Fruit fly (Drosophila melanogaster): ENCODE results near the gene ATPsynO.

Gene ATPsynO

dm6 chr3R:15286024-15286692 is 20.8 kb downstream of the ATPsynO start:
- TF ChIP-seq lz (GFP tag; optimal IDR thresholded peaks at IDR 0.05) (no peak), CG10669 (GFP tag; optimal IDR thresholded peaks at IDR 0.05) (peak; percentile 40)

DNA sequence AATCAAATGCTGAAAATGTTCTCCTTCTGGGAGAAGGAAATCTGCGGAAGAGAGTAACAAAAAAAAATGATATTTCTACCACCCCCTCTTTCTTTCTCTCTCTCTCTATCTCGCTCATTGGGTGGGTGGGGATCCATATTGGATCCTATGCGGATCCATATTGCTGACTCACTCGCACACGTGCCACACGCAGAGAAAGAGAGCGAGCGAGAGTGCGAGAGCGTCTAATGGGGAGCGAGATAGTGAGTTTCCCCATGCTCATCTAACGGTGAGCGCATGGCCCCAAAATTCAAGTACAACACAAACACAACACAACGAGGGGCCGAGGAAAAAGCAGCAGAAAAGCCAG is 21.3 kb downstream of the ATPsynO start:
- TF ChIP-seq CG6276 (GFP tag; optimal IDR thresholded peaks at IDR 0.05) (peak; percentile 31), Smox (GFP tag; optimal IDR thresholded peaks at IDR 0.05) (no peak)

dm6 chr3R:15287763-15288162 is 22.4 kb downstream of the ATPsynO start:
- TF ChIP-seq Met (GFP tag; optimal IDR thresholded peaks at IDR 0.05) (no peak), Eip93F (GFP tag; optimal IDR thresholded peaks at IDR 0.05) (no peak), CG11294 (GFP tag; IDR thresholded peaks at IDR 0.05) (no peak), Sox14 (GFP tag; optimal IDR thresholded peaks at IDR 0.05) (peak; percentile 4), Eip78C (GFP tag) (peak; percentile 0), Ets21C (GFP tag; optimal IDR thresholded peaks at IDR 0.05) (no peak), CG9139 (GFP tag; optimal IDR thresholded peaks at IDR 0.05) (no peak), CG3032 (tag; optimal IDR thresholded peaks at IDR 0.05) (peak; percentile 1), CG3919 (GFP tag; optimal IDR thresholded peaks at IDR 0.05) (no peak), CG6792 (GFP tag; optimal IDR thresholded peaks at IDR 0.05) (no peak), Hr39 (GFP tag; optimal IDR thresholded peaks at IDR 0.05) (peak; percentile 5), esn (GFP tag; optimal IDR thresholded peaks at IDR 0.05) (peak; percentile 14), fkh (GFP tag; optimal IDR thresholded peaks at IDR 0.05) (no peak), Ets96B (tag; optimal IDR thresholded peaks at IDR 0.05) (no peak)

DNA sequence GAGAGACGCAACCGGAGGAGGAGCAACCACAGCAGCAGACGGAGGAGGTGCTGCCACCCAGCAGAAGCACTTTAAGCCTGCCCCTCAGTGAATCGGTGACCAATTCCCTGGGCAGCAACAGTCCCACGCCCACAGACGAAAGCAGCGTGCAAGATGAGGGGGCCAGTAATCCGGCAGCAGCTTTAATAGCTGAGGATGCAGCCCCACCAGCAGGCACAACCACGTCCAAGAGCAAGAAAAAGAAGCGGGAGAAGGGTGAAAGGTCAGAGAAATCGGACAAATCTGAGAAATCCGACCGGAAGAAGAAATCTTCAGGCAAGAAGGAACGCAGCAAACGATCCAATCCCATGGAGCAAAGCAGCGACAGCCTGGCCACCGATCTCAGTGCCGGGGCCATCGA is 23.4 kb downstream of the ATPsynO start:
- no peak for TF ChIP-seq CG3032 (tag; optimal IDR thresholded peaks at IDR 0.05)
- no peak for TF ChIP-seq CG11902 (GFP tag; optimal IDR thresholded peaks at IDR 0.05)
- TF ChIP-seq CG15336 (GFP tag; IDR thresholded peaks at IDR 0.05): no peak
- no peak for TF ChIP-seq CG10631 (GFP tag; optimal IDR thresholded peaks at IDR 0.05)
- TF ChIP-seq CG31627 (GFP tag; optimal IDR thresholded peaks at IDR 0.05): no peak
- no peak for TF ChIP-seq CG8632 (GFP tag; optimal IDR thresholded peaks at IDR 0.05)
- no peak for TF ChIP-seq CG11294 (GFP tag; IDR thresholded peaks at IDR 0.05)
- TF ChIP-seq Gug (GFP tag; IDR thresholded peaks at IDR 0.05): no peak
- TF ChIP-seq Hr39 (GFP tag; optimal IDR thresholded peaks at IDR 0.05): no peak
- no peak for TF ChIP-seq CG8319 (GFP tag; optimal IDR thresholded peaks at IDR 0.05)
- no peak for TF ChIP-seq CG6276 (GFP tag; optimal IDR thresholded peaks at IDR 0.05)
- TF ChIP-seq CG10669 (GFP tag; optimal IDR thresholded peaks at IDR 0.05): no peak
- no peak for TF ChIP-seq Hr4 (GFP tag; optimal IDR thresholded peaks at IDR 0.05)
- no peak for TF ChIP-seq CG6163 (GFP tag; IDR thresholded peaks at IDR 0.05)
- no peak for TF ChIP-seq CG16779 (tag; optimal IDR thresholded peaks at IDR 0.05)
- no peak for TF ChIP-seq pdm3 (GFP tag; optimal IDR thresholded peaks at IDR 0.05)
- TF ChIP-seq CG34406 (GFP tag; optimal IDR thresholded peaks at IDR 0.05): no peak

DNA sequence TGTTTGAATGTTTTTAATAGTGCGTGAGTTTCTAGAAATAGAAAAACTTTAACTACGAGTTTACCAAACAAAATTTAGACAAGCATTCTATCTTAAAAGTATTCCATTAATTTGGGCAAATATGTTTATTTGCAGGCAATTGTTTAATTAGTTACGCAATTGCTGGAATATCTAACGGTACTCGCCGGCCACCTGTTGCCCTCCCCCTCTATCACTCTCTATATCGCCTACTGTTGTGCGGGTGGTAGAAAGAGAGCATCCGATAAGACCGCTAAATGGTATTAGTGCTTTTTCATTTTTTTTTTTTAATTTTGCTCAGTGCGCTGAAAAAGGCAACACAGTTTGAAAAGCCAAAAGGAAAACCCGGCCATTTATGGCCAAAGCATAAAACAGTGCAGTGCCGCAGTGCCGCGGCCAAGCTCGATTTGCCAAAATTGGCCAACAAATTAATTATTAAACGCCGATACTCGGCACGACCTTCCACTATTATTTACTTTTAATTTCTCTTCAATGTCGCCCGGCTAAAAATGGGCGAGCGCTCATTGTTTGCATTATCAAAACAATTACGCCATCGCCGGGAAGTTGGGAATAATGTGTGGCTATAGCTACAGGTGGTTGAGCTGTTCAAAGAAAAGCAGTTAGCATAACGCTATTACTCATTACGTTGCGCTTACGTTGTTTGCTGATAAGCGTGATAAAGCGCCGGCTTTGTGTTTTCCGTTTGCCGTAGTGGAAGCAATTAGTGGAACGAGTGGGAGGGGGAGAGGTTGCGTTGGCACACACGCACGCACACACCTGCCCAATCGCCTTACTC is 24.6 kb downstream of the ATPsynO start:
- TF ChIP-seq fkh (GFP tag; optimal IDR thresholded peaks at IDR 0.05): peak; percentile 70
- peak; percentile 47 for TF ChIP-seq vri (GFP tag; optimal IDR thresholded peaks at IDR 0.05)
- TF ChIP-seq CG1621 (tag; optimal IDR thresholded peaks at IDR 0.05): peak; percentile 15
- TF ChIP-seq svp (GFP tag): peak; percentile 34
- no peak for TF ChIP-seq net (GFP tag; optimal IDR thresholded peaks at IDR 0.05)

Measured in whole organism, prepupa.